Worm (Caenorhabditis elegans) whole organism, L1 larva: ENCODE data around the gene Y47D3A.20.

ENCODE experiments used
- isw-1 ChIP-seq: fragments of 200-800 bp; sonication (Bioruptor generic); IDR thresholded peaks from 2 replicates; pipeline ENCODE4 v1.3.6; 2022; ENCODE audit warnings: missing genetic modification characterization, missing compliant biosample characterization
- ztf-11 ChIP-seq, 2 experiments: sonication (generic microtip); optimal IDR thresholded peaks; 2 replicates each; lab custom pipeline; 2016 to 2017; ENCODE audit warnings: missing genetic modification characterization in 2 of 2, missing biosample characterization in 1 of 2, missing compliant biosample characterization in 1 of 2

ce11 chrIII:11286069-11286468 lies 11.2 kb downstream of the Y47D3A.20 start:
- TF ChIP-seq isw-1 (GFP tag; lab: Robert Waterston, UW) (peak; percentile 41), ztf-11 (tag; optimal IDR thresholded peaks at IDR 0.05; lab: Kevin White, UChicago) (peak in 1 of 2 experiments; percentile 67)
